Fruit fly (Drosophila melanogaster): Measurements from ENCODE around the gene tal-1A.
A peak's percentile ranks its signal among the peaks of the same experiment; 100 is the strongest.

Gene tal-1A

DNA sequence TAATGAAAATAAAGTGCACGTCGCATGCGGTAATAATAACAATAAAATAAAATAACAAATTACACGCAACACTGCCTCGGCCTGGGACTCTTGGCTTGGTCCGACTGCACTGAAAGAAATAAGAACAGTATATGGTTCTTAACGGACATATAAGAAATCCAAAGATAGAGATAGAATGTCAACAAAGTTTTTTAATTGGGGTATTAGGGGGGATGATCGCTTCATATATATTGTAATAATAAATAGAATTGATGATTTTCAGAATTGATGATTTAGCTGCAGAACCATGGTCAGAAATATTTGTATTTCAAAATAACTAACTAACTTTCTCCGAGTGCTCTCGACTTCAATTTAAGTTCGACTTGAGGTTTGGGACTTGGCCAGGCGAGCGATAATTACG lies 16.8 kb upstream of the tal-1A start (continued):
- peak; percentile 30 for TF ChIP-seq Oli (tag; optimal IDR thresholded peaks at IDR 0.05)
- TF ChIP-seq pan (optimal IDR thresholded peaks at IDR 0.05), result no peak
- TF ChIP-seq pan (GFP tag; optimal IDR thresholded peaks at IDR 0.05 in 1 of 2, IDR thresholded peaks at IDR 0.05 in 1 of 2), result no peak
- peak; percentile 63 for TF ChIP-seq sens (GFP tag)
- TF ChIP-seq CG4424 (GFP tag; optimal IDR thresholded peaks at IDR 0.05), result peak; percentile 11
- peak in 1 of 3 experiments; percentile 66 for TF ChIP-seq lola (GFP tag; optimal IDR thresholded peaks at IDR 0.05)
- TF ChIP-seq Xrp1 (GFP tag; IDR thresholded peaks at IDR 0.05), result peak; percentile 54
- TF ChIP-seq sc (optimal IDR thresholded peaks at IDR 0.05), result no peak
- peak; percentile 54 for TF ChIP-seq sc (GFP tag; optimal IDR thresholded peaks at IDR 0.05)
- TF ChIP-seq CG17829 (tag; optimal IDR thresholded peaks at IDR 0.05), result peak; percentile 66
- no peak for TF ChIP-seq CG13287 (GFP tag; IDR thresholded peaks at IDR 0.05; ENCODE audit: partially characterized antibody)
- no peak for TF ChIP-seq vvl (GFP tag; IDR thresholded peaks at IDR 0.05)
- TF ChIP-seq CG8924 (tag; optimal IDR thresholded peaks at IDR 0.05), result peak; percentile 34
- TF ChIP-seq CG1792 (GFP tag; optimal IDR thresholded peaks at IDR 0.05), result no peak
- TF ChIP-seq CG10431 (GFP tag; optimal IDR thresholded peaks at IDR 0.05), result no peak
- peak; percentile 76 for TF ChIP-seq CG10979 (tag; optimal IDR thresholded peaks at IDR 0.05)
- no peak for TF ChIP-seq prd (optimal IDR thresholded peaks at IDR 0.05)
- peak; percentile 31; the same call in 1 of the 3 replicates for TF ChIP-seq prd (GFP tag; IDR thresholded peaks at IDR 0.05)
- TF ChIP-seq YL-1 (GFP tag; optimal IDR thresholded peaks at IDR 0.05), result no peak
- no peak for TF ChIP-seq stwl (tag; optimal IDR thresholded peaks at IDR 0.05)
- no peak for TF ChIP-seq vnd (GFP tag; IDR thresholded peaks at IDR 0.05; ENCODE audit: partially characterized antibody)
- TF ChIP-seq CG18262 (tag; optimal IDR thresholded peaks at IDR 0.05), result peak; percentile 69
- peak; percentile 8 for TF ChIP-seq jing (GFP tag; optimal IDR thresholded peaks at IDR 0.05)
- no peak for TF ChIP-seq fd64A (GFP tag; optimal IDR thresholded peaks at IDR 0.05)
- TF ChIP-seq eyg (GFP tag; optimal IDR thresholded peaks at IDR 0.05), result no peak
- no peak for TF ChIP-seq CG15011 (GFP tag; optimal IDR thresholded peaks at IDR 0.05)
- peak; percentile 24; the same call in 1 of the 2 replicates for TF ChIP-seq CG17328 (GFP tag; IDR thresholded peaks at IDR 0.05)
- no peak for TF ChIP-seq Usf (GFP tag; optimal IDR thresholded peaks at IDR 0.05)
- no peak for TF ChIP-seq odd (GFP tag; optimal IDR thresholded peaks at IDR 0.05)
- peak; percentile 38 for TF ChIP-seq trem (tag; optimal IDR thresholded peaks at IDR 0.05)
- TF ChIP-seq CG17802 (tag; optimal IDR thresholded peaks at IDR 0.05), result peak; percentile 2
- TF ChIP-seq PHDP (tag; optimal IDR thresholded peaks at IDR 0.05), result peak; percentile 39
- TF ChIP-seq sqz (GFP tag; optimal IDR thresholded peaks at IDR 0.05), result no peak
- no peak for TF ChIP-seq CG17568 (GFP tag; optimal IDR thresholded peaks at IDR 0.05)
- TF ChIP-seq Six4 (GFP tag; optimal IDR thresholded peaks at IDR 0.05), result no peak
- peak; percentile 3 for TF ChIP-seq kni (GFP tag; optimal IDR thresholded peaks at IDR 0.05)
- no peak for TF ChIP-seq pfk (GFP tag; optimal IDR thresholded peaks at IDR 0.05)
- no peak for TF ChIP-seq aop (GFP tag; IDR thresholded peaks at IDR 0.05)
- TF ChIP-seq lov (optimal IDR thresholded peaks at IDR 0.05), result no peak
- no peak for TF ChIP-seq lov (GFP tag; IDR thresholded peaks at IDR 0.05)
- no peak for TF ChIP-seq chif (GFP tag; optimal IDR thresholded peaks at IDR 0.05)
- no peak for TF ChIP-seq fru (optimal IDR thresholded peaks at IDR 0.05)
- peak; percentile 40 for TF ChIP-seq Drgx (GFP tag; IDR thresholded peaks at IDR 0.05)
- no peak for TF ChIP-seq mam (GFP tag; optimal IDR thresholded peaks at IDR 0.05)
- TF ChIP-seq Jarid2 (GFP tag; optimal IDR thresholded peaks at IDR 0.05), result peak; percentile 12
- TF ChIP-seq CG1602 (GFP tag; optimal IDR thresholded peaks at IDR 0.05), result peak; percentile 15
- no peak for TF ChIP-seq jigr1 (GFP tag; IDR thresholded peaks at IDR 0.05)
- TF ChIP-seq Dip3 (GFP tag; optimal IDR thresholded peaks at IDR 0.05), result no peak
- no peak for TF ChIP-seq Ravus (GFP tag; IDR thresholded peaks at IDR 0.05)
- TF ChIP-seq bsh (GFP tag; optimal IDR thresholded peaks at IDR 0.05), result peak in 1 of 2 experiments; percentile 85
- TF ChIP-seq CG12071 (GFP tag; optimal IDR thresholded peaks at IDR 0.05), result no peak
- TF ChIP-seq CG14710 (tag; optimal IDR thresholded peaks at IDR 0.05), result peak; percentile 60

Measured in whole organism, embryonic.